Fruit fly (Drosophila melanogaster) whole organism, embryonic: Measurements from ENCODE around the gene ClC-c.

Source experiments
- Atf6 ChIP-seq: fragments of 200-800 bp; sonication (Bioruptor generic); IDR thresholded peaks from 2 replicates; pipeline ENCODE4 v1.3.6; 2022; ENCODE audit warnings: missing biosample characterization, missing genetic modification characterization
- Bteb2 ChIP-seq: fragments of 200-800 bp; sonication (Bioruptor generic); optimal IDR thresholded peaks from 2 replicates; lab custom pipeline; 2016; ENCODE audit warnings: missing biosample characterization, missing genetic modification characterization
- CG10431 ChIP-seq: fragments of 200-800 bp; sonication (Bioruptor generic); optimal IDR thresholded peaks from 3 replicates; lab custom pipeline; 2018; ENCODE audit warnings: missing biosample characterization, mild to moderate bottlenecking, missing genetic modification characterization
- CG10462 ChIP-seq: fragments of 200-800 bp; sonication (Bioruptor generic); optimal IDR thresholded peaks from 2 replicates; lab custom pipeline; 2016; ENCODE audit warnings: missing biosample characterization, missing genetic modification characterization
- CG10654 ChIP-seq: fragments of 200-800 bp; sonication (Bioruptor generic); optimal IDR thresholded peaks from 2 replicates; lab custom pipeline; 2016; ENCODE audit warnings: missing biosample characterization, missing genetic modification characterization
- CG11398 ChIP-seq: fragments of 200-800 bp; sonication (Bioruptor generic); optimal IDR thresholded peaks from 2 replicates; lab custom pipeline; 2016; ENCODE audit warnings: missing biosample characterization, missing genetic modification characterization
- CG11560 ChIP-seq: fragments of 200-800 bp; sonication (Bioruptor generic); IDR thresholded peaks from 3 replicates; pipeline ENCODE4 v1.3.6; 2022; ENCODE audit warnings: missing biosample characterization, missing genetic modification characterization
- CG12071 ChIP-seq: fragments of 200-800 bp; sonication (Bioruptor generic); optimal IDR thresholded peaks from 3 replicates; lab custom pipeline; 2018; ENCODE audit warnings: missing biosample characterization, mild to moderate bottlenecking, missing genetic modification characterization
- CG12659 ChIP-seq: fragments of 200-800 bp; sonication (Bioruptor generic); optimal IDR thresholded peaks from 3 replicates; lab custom pipeline; 2017; ENCODE audit warnings: mild to moderate bottlenecking, missing biosample characterization, missing genetic modification reagents, missing genetic modification characterization
- CG14441 ChIP-seq: fragments of 200-800 bp; sonication (Bioruptor generic); IDR thresholded peaks from 2 replicates; pipeline ENCODE4 v1.3.6; 2022; ENCODE audit warnings: missing biosample characterization, missing genetic modification characterization
- CG1647 ChIP-seq: fragments of 200-800 bp; sonication (Bioruptor generic); optimal IDR thresholded peaks from 3 replicates; lab custom pipeline; 2016; ENCODE audit warnings: missing biosample characterization, missing genetic modification characterization
- CG17385 ChIP-seq: fragments of 200-800 bp; sonication (Bioruptor generic); optimal IDR thresholded peaks from 3 replicates; lab custom pipeline; 2018; ENCODE audit warnings: missing biosample characterization, mild to moderate bottlenecking, missing genetic modification characterization
- CG17829 ChIP-seq: fragments of 200-800 bp; optimal IDR thresholded peaks from 2 replicates; lab custom pipeline; 2019; ENCODE audit warnings: missing biosample characterization, mild to moderate bottlenecking, missing genetic modification characterization, moderate library complexity
- CG18619 ChIP-seq: fragments of 200-800 bp; sonication (Bioruptor generic); optimal IDR thresholded peaks from 3 replicates; lab custom pipeline; 2017; ENCODE audit warnings: missing biosample characterization, mild to moderate bottlenecking, missing genetic modification characterization
- CG30403 ChIP-seq: fragments of 200-800 bp; sonication (Bioruptor generic); optimal IDR thresholded peaks from 3 replicates; lab custom pipeline; 2016; ENCODE audit warnings: missing biosample characterization, missing genetic modification characterization
- CG32767 ChIP-seq: fragments of 200-800 bp; sonication (Bioruptor generic); IDR thresholded peaks from 2 replicates; pipeline ENCODE4 v1.3.6; 2022; ENCODE audit warnings: missing biosample characterization, missing genetic modification characterization
- CG33213 ChIP-seq: fragments of 200-800 bp; sonication (Bioruptor generic); optimal IDR thresholded peaks from 3 replicates; lab custom pipeline; 2016; ENCODE audit warnings: missing biosample characterization, missing genetic modification characterization
- CG3407 ChIP-seq: fragments of 200-800 bp; sonication (Bioruptor generic); optimal IDR thresholded peaks from 2 replicates; lab custom pipeline; 2018; ENCODE audit warnings: missing biosample characterization, mild to moderate bottlenecking, missing genetic modification characterization
- CG3847 ChIP-seq: fragments of 200-800 bp; sonication (Bioruptor generic); IDR thresholded peaks from 2 replicates; pipeline ENCODE4 v1.3.6; 2022; ENCODE audit warnings: missing biosample characterization, missing genetic modification characterization
- CG4424 ChIP-seq: fragments of 200-800 bp; sonication (Bioruptor generic); optimal IDR thresholded peaks from 3 replicates; lab custom pipeline; 2016; ENCODE audit warnings: missing biosample characterization, missing genetic modification characterization
- CG5953 ChIP-seq: fragments of 200-800 bp; sonication (Bioruptor generic); IDR thresholded peaks from 2 replicates; pipeline ENCODE4 v1.3.6; 2022; ENCODE audit warnings: missing biosample characterization, missing genetic modification characterization
- CG6654 ChIP-seq: fragments of 200-800 bp; sonication (Bioruptor generic); optimal IDR thresholded peaks from 2 replicates; lab custom pipeline; 2017; ENCODE audit warnings: missing biosample characterization, mild to moderate bottlenecking, missing genetic modification characterization
- CG7963 ChIP-seq: fragments of 200-800 bp; sonication (Bioruptor generic); IDR thresholded peaks from 3 replicates; pipeline ENCODE4 v1.3.6; 2022; ENCODE audit warnings: missing biosample characterization, missing genetic modification characterization; ENCODE audit not compliant: partially characterized antibody
- CG9437 ChIP-seq: fragments of 200-800 bp; sonication (Bioruptor generic); optimal IDR thresholded peaks from 2 replicates; lab custom pipeline; 2018; ENCODE audit warnings: missing biosample characterization, mild to moderate bottlenecking, missing genetic modification characterization
- Dll ChIP-seq: fragments of 200-800 bp; sonication (Bioruptor generic); IDR thresholded peaks from 4 replicates; pipeline ENCODE4 v1.3.6; 2022; ENCODE audit warnings: missing biosample characterization, missing genetic modification characterization; ENCODE audit not compliant: partially characterized antibody
- Dp ChIP-seq: fragments of 200-800 bp; sonication (Bioruptor generic); optimal IDR thresholded peaks from 2 replicates; lab custom pipeline; 2018; ENCODE audit warnings: missing biosample characterization, mild to moderate bottlenecking, missing genetic modification characterization, moderate library complexity
- E2f2 ChIP-seq: fragments of 200-800 bp; sonication (Bioruptor generic); IDR thresholded peaks from 2 replicates; pipeline ENCODE4 v1.3.6; 2022; ENCODE audit warnings: missing biosample characterization, missing genetic modification characterization
- GATAe ChIP-seq: fragments of 200-800 bp; sonication (Bioruptor generic); conservative IDR thresholded peaks from 2 replicates; pipeline ENCODE4 v1.3.6; 2022; ENCODE audit warnings: missing biosample characterization, missing genetic modification characterization
- HmgZ ChIP-seq: fragments of 200-800 bp; sonication (Bioruptor generic); optimal IDR thresholded peaks from 2 replicates; lab custom pipeline; 2018; ENCODE audit warnings: missing biosample characterization, mild to moderate bottlenecking, missing genetic modification characterization
- Mes4 ChIP-seq: fragments of 200-800 bp; sonication (Bioruptor generic); optimal IDR thresholded peaks from 2 replicates; lab custom pipeline; 2016; ENCODE audit warnings: missing biosample characterization, missing genetic modification characterization
- Nf-YC ChIP-seq: fragments of 200-800 bp; optimal IDR thresholded peaks from 3 replicates; lab custom pipeline; 2019; ENCODE audit warnings: missing biosample characterization, mild to moderate bottlenecking, missing genetic modification characterization, moderate library complexity
- PHDP ChIP-seq: fragments of 200-800 bp; sonication (Bioruptor generic); optimal IDR thresholded peaks from 3 replicates; lab custom pipeline; 2018; ENCODE audit warnings: missing biosample characterization, mild to moderate bottlenecking, missing genetic modification characterization, moderate library complexity
- Ravus ChIP-seq: fragments of 200-800 bp; sonication (Bioruptor generic); IDR thresholded peaks from 2 replicates; pipeline ENCODE4 v1.3.6; 2022; ENCODE audit warnings: missing biosample characterization, missing genetic modification characterization
- bowl ChIP-seq: fragments of 200-800 bp; sonication (Bioruptor generic); IDR thresholded peaks from 2 replicates; pipeline ENCODE4 v1.3.6; 2022; ENCODE audit warnings: missing biosample characterization, missing genetic modification characterization
- chn ChIP-seq: fragments of 200-800 bp; sonication (Bioruptor generic); optimal IDR thresholded peaks from 2 replicates; lab custom pipeline; 2016; ENCODE audit warnings: missing biosample characterization, missing genetic modification characterization
- ci ChIP-seq: fragments of 200-800 bp; sonication (Bioruptor generic); IDR thresholded peaks from 3 replicates; pipeline ENCODE4 v1.3.6; 2022; ENCODE audit warnings: missing biosample characterization, missing genetic modification characterization
- disco-r ChIP-seq: fragments of 200-800 bp; sonication (Bioruptor generic); optimal IDR thresholded peaks from 2 replicates; lab custom pipeline; 2016; ENCODE audit warnings: missing biosample characterization, missing genetic modification characterization
- en ChIP-seq: fragments of 200-800 bp; sonication (Bioruptor generic); optimal IDR thresholded peaks from 2 replicates; lab custom pipeline; 2016; ENCODE audit warnings: missing biosample characterization, missing genetic modification characterization
- fd96Cb ChIP-seq: fragments of 200-800 bp; sonication (Bioruptor generic); optimal IDR thresholded peaks from 2 replicates; lab custom pipeline; 2018; ENCODE audit warnings: missing biosample characterization, mild to moderate bottlenecking, missing genetic modification characterization, moderate library complexity
- gfzf ChIP-seq: fragments of 200-800 bp; sonication (Bioruptor generic); optimal IDR thresholded peaks from 2 replicates; lab custom pipeline; 2016; ENCODE audit warnings: missing biosample characterization, mild to moderate bottlenecking, missing genetic modification characterization, moderate library complexity
- hkb ChIP-seq, 2 experiments: fragments of 200-800 bp in 1 of 2; fragments of >200 bp in 1 of 2; sonication (Bioruptor generic) in 1 of 2; IDR thresholded peaks in 1 of 2; optimal IDR thresholded peaks in 1 of 2; 2 replicates each; pipeline versions ENCODE4 v1.3.6 to Lab custom; 2017 to 2022; ENCODE audit warnings: missing biosample characterization in 1 of 2, missing genetic modification characterization in 1 of 2
- nom ChIP-seq: fragments of 200-800 bp; sonication (Bioruptor generic); optimal IDR thresholded peaks from 2 replicates; lab custom pipeline; 2017; ENCODE audit warnings: missing biosample characterization, missing genetic modification characterization, mild to moderate bottlenecking, moderate library complexity, missing genetic modification reagents
- org-1 ChIP-seq: fragments of 200-800 bp; sonication (Bioruptor generic); optimal IDR thresholded peaks from 2 replicates; lab custom pipeline; 2017; ENCODE audit warnings: missing biosample characterization, missing genetic modification characterization
- pan ChIP-seq, 4 experiments: fragments of >200 bp in 3 of 4; fragments of 200-800 bp in 1 of 4; sonication (Bioruptor generic) in 1 of 4; optimal IDR thresholded peaks in 3 of 4; IDR thresholded peaks in 1 of 4; 2 replicates each; pipeline versions ENCODE4 v1.3.6 to Lab custom; 2017 to 2022; ENCODE audit warnings: missing biosample characterization in 2 of 4, missing genetic modification characterization in 2 of 4, mixed read lengths in 1 of 4
- ro ChIP-seq: fragments of 200-800 bp; sonication (Bioruptor generic); IDR thresholded peaks from 2 replicates; pipeline ENCODE4 v1.3.6; 2022; ENCODE audit warnings: missing biosample characterization, missing genetic modification characterization
- seq ChIP-seq: fragments of 200-800 bp; sonication (Bioruptor generic); IDR thresholded peaks from 2 replicates; pipeline ENCODE4 v1.3.6; 2022; ENCODE audit warnings: missing biosample characterization, missing genetic modification characterization
- slbo ChIP-seq: fragments of 200-800 bp; sonication (Bioruptor generic); IDR thresholded peaks from 2 replicates; pipeline ENCODE4 v1.3.6; 2022; ENCODE audit warnings: missing biosample characterization, missing genetic modification characterization
- sna ChIP-seq: fragments of 200-800 bp; sonication (Bioruptor generic); IDR thresholded peaks from 2 replicates; pipeline ENCODE4 v1.3.6; 2022; ENCODE audit warnings: missing biosample characterization, missing genetic modification characterization; ENCODE audit not compliant: partially characterized antibody
- tgo ChIP-seq: fragments of 200-800 bp; sonication (Bioruptor generic); IDR thresholded peaks from 3 replicates; pipeline ENCODE4 v1.3.6; 2022; ENCODE audit warnings: missing biosample characterization, missing genetic modification characterization
- tio ChIP-seq: fragments of 200-800 bp; sonication (Bioruptor generic); optimal IDR thresholded peaks from 2 replicates; lab custom pipeline; 2017; ENCODE audit warnings: missing biosample characterization, missing genetic modification characterization, inconsistent platforms

The ClC-c gene

dm6 chr3L:16105528-16105927 is 15.3 kb downstream of the ClC-c start, which contains the start of the genes IntS9 and CG43295 (continued):
- TF ChIP-seq Nf-YC (tag; lab: Kevin White, UChicago) (no peak), pan (optimal IDR thresholded peaks at IDR 0.05; lab: Kevin White, UChicago) (no peak), pan (GFP tag; optimal IDR thresholded peaks at IDR 0.05 in 1 of 2, IDR thresholded peaks at IDR 0.05 in 1 of 2) (peak in 1 of 2 experiments; percentile 90), CG18619 (GFP tag; lab: Kevin White, UChicago) (peak; percentile 41), CG6654 (GFP tag; lab: Kevin White, UChicago) (peak; percentile 43), org-1 (peak; percentile 75), en (GFP tag; lab: Kevin White, UChicago) (peak; percentile 59), CG3407 (no peak), bowl (peak; percentile 36; the same call in 1 of the 2 replicates), CG10654 (GFP tag; lab: Kevin White, UChicago) (peak; percentile 89), ci (GFP tag; lab: Robert Waterston, UW) (peak; percentile 93), CG10431 (GFP tag; lab: Kevin White, UChicago) (no peak), CG7963 (GFP tag; lab: Robert Waterston, UW) (no peak), chn (GFP tag; lab: Kevin White, UChicago) (peak; percentile 90), CG11560 (tag; lab: Robert Waterston, UW) (peak; percentile 56; the same call in 1 of the 3 replicates), CG9437 (GFP tag; lab: Kevin White, UChicago) (peak; percentile 42), disco-r (GFP tag; lab: Kevin White, UChicago) (peak; percentile 46), CG4424 (GFP tag; lab: Kevin White, UChicago) (peak; percentile 87), Bteb2 (GFP tag; lab: Kevin White, UChicago) (peak; percentile 80), CG17829 (tag; lab: Kevin White, UChicago) (peak; percentile 82), Mes4 (peak; percentile 82), CG11398 (GFP tag; lab: Kevin White, UChicago) (peak; percentile 81), CG14441 (GFP tag; lab: Robert Waterston, UW) (peak; percentile 89), CG1647 (GFP tag; lab: Kevin White, UChicago) (peak; percentile 70), CG33213 (peak; percentile 77), GATAe (GFP tag; lab: Robert Waterston, UW) (peak; percentile 46), fd96Cb (tag; lab: Kevin White, UChicago) (peak; percentile 75), CG30403 (GFP tag; lab: Kevin White, UChicago) (peak; percentile 90), Atf6 (GFP tag; lab: Robert Waterston, UW) (peak; percentile 82), seq (GFP tag; lab: Robert Waterston, UW) (peak; percentile 79), CG17385 (GFP tag; lab: Kevin White, UChicago) (peak; percentile 69), CG12071 (GFP tag; lab: Kevin White, UChicago) (no peak), tio (GFP tag; lab: Kevin White, UChicago) (peak; percentile 77), CG5953 (peak; percentile 72), CG32767 (GFP tag; lab: Robert Waterston, UW) (peak; percentile 81), CG12659 (GFP tag; lab: Kevin White, UChicago) (peak; percentile 71), CG10462 (GFP tag; lab: Kevin White, UChicago) (peak; percentile 75), ro (no peak), Dll (GFP tag; lab: Robert Waterston, UW) (0 out of 4 replicates have a peak, but pooled peaks have one; percentile 25), CG3847 (GFP tag; lab: Robert Waterston, UW) (peak; percentile 65), gfzf (GFP tag; lab: Kevin White, UChicago) (peak; percentile 6), Dp (GFP tag; lab: Kevin White, UChicago) (peak; percentile 44), sna (GFP tag; lab: Robert Waterston, UW) (no peak), hkb (optimal IDR thresholded peaks at IDR 0.05; lab: Kevin White, UChicago) (no peak), hkb (GFP tag; IDR thresholded peaks at IDR 0.05; lab: Robert Waterston, UW) (peak; percentile 89), HmgZ (peak; percentile 74), tgo (GFP tag; lab: Robert Waterston, UW) (peak; percentile 80), slbo (GFP tag; lab: Robert Waterston, UW) (peak; percentile 87), PHDP (tag; lab: Kevin White, UChicago) (no peak), nom (GFP tag; lab: Kevin White, UChicago) (no peak), E2f2 (GFP tag; lab: Robert Waterston, UW) (peak; percentile 77), Ravus (peak; percentile 51)
